Worm (Caenorhabditis elegans): Measurements from ENCODE around the gene F11G11.13.

- no peak for TF ChIP-seq R02D3.7 (tag; optimal IDR thresholded peaks at IDR 0.05)
- TF ChIP-seq daf-12 (tag; optimal IDR thresholded peaks at IDR 0.05) = no peak
- no peak for TF ChIP-seq unc-62 (GFP tag; optimal IDR thresholded peaks at IDR 0.05)
- TF ChIP-seq unc-39 (tag; optimal IDR thresholded peaks at IDR 0.05) = no peak
- TF ChIP-seq nfya-1 (tag; optimal IDR thresholded peaks at IDR 0.05; ENCODE audit: insufficient read depth) = peak; percentile 41
- no peak for TF ChIP-seq aly-2 (tag; optimal IDR thresholded peaks at IDR 0.05)
- no peak for TF ChIP-seq ZK546.5 (tag; optimal IDR thresholded peaks at IDR 0.05)
- TF ChIP-seq skn-1 (tag; optimal IDR thresholded peaks at IDR 0.05) = no peak
- TF ChIP-seq elt-1 (tag; optimal IDR thresholded peaks at IDR 0.05) = no peak
- TF ChIP-seq ztf-11 (tag; optimal IDR thresholded peaks at IDR 0.05) = no peak
- no peak for TF ChIP-seq sea-2 (GFP tag; optimal IDR thresholded peaks at IDR 0.05)
Measured at ce11 chrII:4855489-4855888, 20.5 kb downstream of the F11G11.13 start.

Data from whole organism, L3 larva.